Worm (Caenorhabditis elegans) whole organism, young adult: ENCODE data around the gene srbc-42.

ENCODE experiments used
- Y67H2A.10 ChIP-seq: fragments of 200-800 bp; sonication (Bioruptor generic); conservative IDR thresholded peaks from 2 replicates; pipeline ENCODE4 v1.3.6; 2022; ENCODE audit warnings: missing genetic modification reagents, missing genetic modification characterization, missing compliant biosample characterization
- ama-1 ChIP-seq, 3 experiments: fragments of 150-350 bp in 1 of 3; sonication (generic microtip) in 2 of 3; optimal IDR thresholded peaks; 2 replicates each; lab custom pipeline; 2014 to 2018; ENCODE audit warnings: missing biosample characterization in 2 of 3, missing genetic modification characterization in 2 of 3, missing genetic modification reagents in 2 of 3
- pha-4 ChIP-seq: fragments of 150-350 bp; sonication (generic microtip); optimal IDR thresholded peaks from 2 replicates; lab custom pipeline; 2014; ENCODE audit warnings: missing biosample characterization, missing genetic modification reagents, missing genetic modification characterization
- snpc-4 ChIP-seq, 5 experiments: fragments of 150-350 bp in 1 of 5; sonication (generic microtip) in 4 of 5; optimal IDR thresholded peaks; 2 replicates each; lab custom pipeline; 2014 to 2018; ENCODE audit warnings: missing genetic modification characterization in 5 of 5, missing biosample characterization in 3 of 5, antibody characterized with exemption in 2 of 5, mild to moderate bottlenecking in 2 of 5, missing compliant biosample characterization in 2 of 5, missing genotype in 2 of 5, moderate library complexity in 2 of 5, missing genetic modification reagents in 1 of 5

DNA sequence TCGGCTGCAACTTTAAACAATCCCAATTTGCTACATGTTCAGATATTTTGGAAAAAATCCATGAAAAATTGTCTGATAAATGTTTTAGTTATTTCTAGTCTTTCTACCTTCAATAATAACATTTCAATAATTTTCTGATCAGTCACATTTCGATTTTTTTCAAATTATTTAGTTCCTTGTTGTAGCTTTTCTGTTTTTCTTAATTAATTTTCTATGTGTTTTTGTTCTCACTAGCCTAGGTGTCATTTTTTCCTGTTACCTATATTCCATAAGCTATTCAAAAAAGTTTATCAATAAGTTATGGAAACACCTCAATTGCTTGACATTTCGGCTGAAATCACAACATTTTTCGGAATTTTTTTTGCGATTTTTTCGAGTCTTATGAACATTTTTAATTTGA, 37.7 kb downstream of the srbc-42 start, which contains the start of gene srbc-23:
- TF ChIP-seq ama-1 (optimal IDR thresholded peaks at IDR 0.05; lab: Kevin White, UChicago): no peak
- TF ChIP-seq ama-1 (GFP tag; optimal IDR thresholded peaks at IDR 0.05; lab: Kevin White, UChicago): no peak
- TF ChIP-seq pha-4 (tag; lab: Kevin White, UChicago): no peak
- no peak for TF ChIP-seq snpc-4 (GFP tag; optimal IDR thresholded peaks at IDR 0.05; lab: Kevin White, UChicago)
- TF ChIP-seq snpc-4 (tag; optimal IDR thresholded peaks at IDR 0.05; lab: Kevin White, UChicago): no peak
- TF ChIP-seq Y67H2A.10 (GFP tag; lab: Robert Waterston, UW): no peak
